Fruit fly (Drosophila melanogaster) whole organism: ENCODE measurements around the gene pho.

Experiments used
- CG8478 ChIP-seq: fragments of >200 bp; optimal IDR thresholded peaks from 2 replicates; lab custom pipeline; 2018; ENCODE audit warnings: inconsistent platforms
- Dll ChIP-seq: fragments of >200 bp; optimal IDR thresholded peaks from 2 replicates; lab custom pipeline; 2017
- EcR ChIP-seq, 2 experiments: fragments of >200 bp; optimal IDR thresholded peaks; 2 replicates each; lab custom pipeline; 2017; ENCODE audit warnings: missing biosample characterization in 2 of 2, missing genetic modification characterization in 2 of 2, missing genetic modification reagents in 2 of 2
- pan ChIP-seq: fragments of >200 bp; optimal IDR thresholded peaks from 2 replicates; lab custom pipeline; 2017
- psq ChIP-seq: fragments of >200 bp; optimal IDR thresholded peaks from 2 replicates; lab custom pipeline; 2017
- usp ChIP-seq: fragments of >200 bp; optimal IDR thresholded peaks from 2 replicates; lab custom pipeline; 2017; ENCODE audit warnings: missing biosample characterization, missing genetic modification characterization, mixed read lengths

DNA sequence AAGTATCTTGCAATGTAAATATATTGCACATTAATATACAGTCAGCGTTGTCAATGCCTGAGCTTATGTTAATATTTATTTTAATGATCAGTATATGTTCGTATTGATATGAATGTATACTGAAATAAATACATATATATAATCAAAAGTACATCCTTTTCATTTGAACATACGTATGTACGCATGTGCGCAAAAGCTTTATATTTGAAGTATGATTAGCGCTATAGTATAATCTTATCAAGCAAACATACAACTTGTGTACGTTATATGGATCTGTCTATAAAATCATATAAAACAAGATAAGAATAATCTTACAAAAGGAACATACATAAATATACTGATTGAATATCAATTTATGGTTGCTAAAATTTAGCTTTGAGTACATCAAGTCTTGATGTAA lies 17.8 kb upstream of the pho start:
- no peak for TF ChIP-seq CG8478 (lab: Kevin White, UChicago)
- no peak for TF ChIP-seq usp
- no peak for TF ChIP-seq psq (lab: Kevin White, UChicago)
- TF ChIP-seq pan (lab: Kevin White, UChicago) = no peak
- no peak for TF ChIP-seq EcR (GFP tag; optimal IDR thresholded peaks at IDR 0.05; lab: Kevin White, UChicago)
- TF ChIP-seq Dll (lab: Kevin White, UChicago) = no peak
